Fruit fly (Drosophila melanogaster) whole organism, wandering third instar larva: ENCODE results near the gene CG5167.
A peak's percentile ranks its signal among the peaks of the same experiment; 100 is the strongest.

Source experiments
- CG32264 ChIP-seq: fragments of 200-800 bp; sonication (Bioruptor generic); optimal IDR thresholded peaks from 2 replicates; lab custom pipeline; 2016; ENCODE audit warnings: missing biosample characterization, missing genetic modification characterization
- Dfd ChIP-seq: fragments of >200 bp; optimal IDR thresholded peaks from 2 replicates; lab custom pipeline; 2017; ENCODE audit warnings: missing biosample characterization, missing genetic modification characterization
- Dif ChIP-seq: fragments of 200-275, 200-300 bp; sonication (Bioruptor generic); optimal IDR thresholded peaks from 2 replicates; lab custom pipeline; 2018; ENCODE audit warnings: missing biosample characterization, missing genetic modification characterization; ENCODE audit not compliant: partially characterized antibody
- Hnf4 ChIP-seq: fragments of 200-800 bp; sonication (Bioruptor generic); optimal IDR thresholded peaks from 2 replicates; lab custom pipeline; 2016; ENCODE audit warnings: missing biosample characterization, mild to moderate bottlenecking, missing genetic modification characterization
- Rel ChIP-seq, 2 experiments: fragments of 200-800 bp; sonication (Bioruptor generic) in 1 of 2; optimal IDR thresholded peaks; 2 replicates in 1 of 2; 3 replicates in 1 of 2; lab custom pipeline; 2016 to 2019; ENCODE audit warnings: mild to moderate bottlenecking in 2 of 2, missing biosample characterization in 2 of 2, missing genetic modification characterization in 2 of 2, moderate library complexity in 1 of 2
- dmrt93B ChIP-seq: fragments of 200-800 bp; sonication (Bioruptor generic); optimal IDR thresholded peaks from 2 replicates; lab custom pipeline; 2018; ENCODE audit warnings: missing biosample characterization, mild to moderate bottlenecking, missing genetic modification characterization
- foxo ChIP-seq, 2 experiments: fragments of 200-800 bp; sonication (Bioruptor generic); optimal IDR thresholded peaks; 2 replicates in 1 of 2; 3 replicates in 1 of 2; lab custom pipeline; 2016 to 2017; ENCODE audit warnings: missing biosample characterization in 2 of 2, missing genetic modification characterization in 2 of 2
- pan ChIP-seq: fragments of >200 bp; optimal IDR thresholded peaks from 2 replicates; lab custom pipeline; 2017
- usp ChIP-seq: fragments of >200 bp; optimal IDR thresholded peaks from 2 replicates; lab custom pipeline; 2017; ENCODE audit warnings: missing biosample characterization, missing genetic modification characterization
- woc ChIP-seq: sonication (Bioruptor generic); optimal IDR thresholded peaks from 2 replicates; lab custom pipeline; 2016; ENCODE audit warnings: missing biosample characterization, mild to moderate bottlenecking, missing genetic modification characterization

dm6 chr3R:12408160-12408559, 1.8 kb downstream of the CG5167 start, which contains the start of gene CG5196:
- TF ChIP-seq Dif (GFP tag; lab: Kevin White, UChicago) = no peak
- no peak for TF ChIP-seq Rel (GFP tag; optimal IDR thresholded peaks at IDR 0.05; lab: Kevin White, UChicago)
- TF ChIP-seq Rel (tag; optimal IDR thresholded peaks at IDR 0.05; lab: Kevin White, UChicago) = peak; percentile 27
- no peak for TF ChIP-seq pan (lab: Kevin White, UChicago)
- no peak for TF ChIP-seq woc
- no peak for TF ChIP-seq usp (GFP tag; lab: Kevin White, UChicago)
- no peak for TF ChIP-seq dmrt93B (GFP tag; lab: Kevin White, UChicago)
- TF ChIP-seq Hnf4 (GFP tag; lab: Kevin White, UChicago) = no peak
- TF ChIP-seq CG32264 (GFP tag; lab: Kevin White, UChicago) = no peak
- TF ChIP-seq foxo (GFP tag; optimal IDR thresholded peaks at IDR 0.05; lab: Kevin White, UChicago) = no peak
- TF ChIP-seq Dfd (GFP tag; lab: Kevin White, UChicago) = no peak
